Fruit fly (Drosophila melanogaster) whole organism, prepupa: ENCODE measurements around the gene ab.

Experiments
- Blimp-1 ChIP-seq: fragments of 200-800 bp; sonication (Bioruptor generic); optimal IDR thresholded peaks from 3 replicates; lab custom pipeline; 2017; ENCODE audit warnings: missing biosample characterization, missing genetic modification characterization, mild to moderate bottlenecking, moderate library complexity, missing genetic modification reagents
- CG10631 ChIP-seq: fragments of 200-800 bp; sonication (Bioruptor generic); optimal IDR thresholded peaks from 2 replicates; lab custom pipeline; 2016; ENCODE audit warnings: missing biosample characterization, missing genetic modification characterization
- CG15336 ChIP-seq: fragments of 200-800 bp; sonication (Bioruptor generic); IDR thresholded peaks from 2 replicates; pipeline ENCODE4 v1.3.6; 2022; ENCODE audit warnings: missing biosample characterization, missing genetic modification characterization
- CG8319 ChIP-seq: fragments of 200-800 bp; sonication (Bioruptor generic); optimal IDR thresholded peaks from 3 replicates; lab custom pipeline; 2016; ENCODE audit warnings: missing biosample characterization, missing genetic modification characterization
- Eip78C ChIP-seq: fragments of 200-800 bp; sonication (Bioruptor generic); peaks from one replicate; lab custom pipeline; 2016; ENCODE audit warnings: missing biosample characterization, missing genetic modification characterization
- Eip93F ChIP-seq: fragments of 200-800 bp; sonication (Bioruptor generic); optimal IDR thresholded peaks from 2 replicates; lab custom pipeline; 2016; ENCODE audit warnings: missing biosample characterization, mild to moderate bottlenecking, missing genetic modification characterization
- Hr4 ChIP-seq: fragments of 200-800 bp; sonication (Bioruptor generic); optimal IDR thresholded peaks from 3 replicates; lab custom pipeline; 2016; ENCODE audit warnings: missing biosample characterization, missing genetic modification characterization
- Sox14 ChIP-seq: fragments of 200-800 bp; sonication (Bioruptor generic); optimal IDR thresholded peaks from 3 replicates; lab custom pipeline; 2016; ENCODE audit warnings: missing biosample characterization, missing genetic modification characterization
- dsx ChIP-seq: fragments of 200-800 bp; optimal IDR thresholded peaks from 3 replicates; lab custom pipeline; 2019; ENCODE audit warnings: missing biosample characterization, mild to moderate bottlenecking, missing genetic modification characterization, moderate library complexity; ENCODE audit not compliant: poor library complexity, severe bottlenecking

- TF ChIP-seq CG10631 (GFP tag; lab: Kevin White, UChicago) (no peak), CG15336 (GFP tag; lab: Robert Waterston, UW) (0 out of 2 replicates have a peak, but pooled peaks have one; percentile 34), Blimp-1 (GFP tag; lab: Kevin White, UChicago) (no peak), Eip78C (peak; percentile 66), dsx (GFP tag; lab: Kevin White, UChicago) (no peak), Eip93F (GFP tag; lab: Kevin White, UChicago) (no peak), Hr4 (GFP tag; lab: Kevin White, UChicago) (peak; percentile 56), CG8319 (GFP tag; lab: Kevin White, UChicago) (no peak), Sox14 (GFP tag; lab: Kevin White, UChicago) (no peak)
Observed at dm6 chr2L:11251181-11251580, 40.7 kb downstream of the ab start.
